Fruit fly (Drosophila melanogaster) Kc167 (cell line): Measurements from ENCODE around the gene CG32071.
"Not testable (repeated sequence)": the region's sequence is repeated elsewhere in the genome, so short reads cannot be mapped to it uniquely, and the experiment has no call there.

Experiments
- Myc ChIP-seq: fragments of >200 bp; optimal IDR thresholded peaks from 2 replicates; lab custom pipeline; 2017; ENCODE audit warnings: missing external identifiers
- ttk ChIP-seq: sonication (Bioruptor generic); optimal IDR thresholded peaks from 2 replicates; lab custom pipeline; 2017; ENCODE audit warnings: missing external identifiers

DNA sequence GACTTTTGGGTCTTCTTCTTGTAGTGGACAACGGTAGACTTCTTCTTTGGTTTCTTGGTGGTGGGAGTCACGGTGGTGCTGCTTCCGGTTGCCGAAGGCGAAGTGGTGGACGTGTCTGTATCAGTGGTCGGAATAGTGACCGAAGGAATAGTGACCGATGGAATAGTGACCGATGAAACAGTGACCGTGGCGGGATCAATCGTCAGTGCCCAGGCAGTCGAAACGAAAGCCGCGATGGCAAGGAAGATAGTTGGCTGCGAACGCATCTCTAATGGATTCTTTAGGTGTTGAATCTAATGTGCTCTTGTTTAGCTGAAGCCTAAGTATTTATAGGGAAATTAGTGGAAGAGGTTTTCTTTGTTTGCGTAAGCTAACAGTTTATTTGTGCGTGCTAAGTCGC is 28.4 kb upstream of the CG32071 start, which contains the start of gene CG32074:
- TF ChIP-seq ttk, Myc: not testable (repeated sequence)
